Fruit fly (Drosophila melanogaster) whole organism, wandering third instar larva: ENCODE measurements around the gene Klc.

Experiments used
- Abd-B ChIP-seq: fragments of >200 bp; optimal IDR thresholded peaks from 2 replicates; lab custom pipeline; 2017; ENCODE audit warnings: missing biosample characterization, missing genetic modification characterization
- CG32264 ChIP-seq: fragments of 200-800 bp; sonication (Bioruptor generic); optimal IDR thresholded peaks from 2 replicates; lab custom pipeline; 2016; ENCODE audit warnings: missing biosample characterization, missing genetic modification characterization
- CG9705 ChIP-seq: fragments of 200-800 bp; sonication (Bioruptor generic); optimal IDR thresholded peaks from 2 replicates; lab custom pipeline; 2018; ENCODE audit warnings: missing biosample characterization, mild to moderate bottlenecking, missing genetic modification characterization
- CrebA ChIP-seq: fragments of 200-800 bp; sonication (Bioruptor generic); optimal IDR thresholded peaks from 2 replicates; lab custom pipeline; 2016; ENCODE audit warnings: missing biosample characterization, mild to moderate bottlenecking, missing genetic modification characterization, borderline replicate concordance
- Dfd ChIP-seq: fragments of >200 bp; optimal IDR thresholded peaks from 2 replicates; lab custom pipeline; 2017; ENCODE audit warnings: missing biosample characterization, missing genetic modification characterization
- Dif ChIP-seq: fragments of 200-275, 200-300 bp; sonication (Bioruptor generic); optimal IDR thresholded peaks from 2 replicates; lab custom pipeline; 2018; ENCODE audit warnings: missing biosample characterization, missing genetic modification characterization; ENCODE audit not compliant: partially characterized antibody
- GATAd ChIP-seq: sonication (Bioruptor generic); optimal IDR thresholded peaks from 2 replicates; lab custom pipeline; 2016; ENCODE audit warnings: missing biosample characterization, missing genetic modification characterization
- HLH106 ChIP-seq: fragments of 200-800 bp; optimal IDR thresholded peaks from 3 replicates; lab custom pipeline; 2019; ENCODE audit warnings: missing biosample characterization, mild to moderate bottlenecking, missing genetic modification characterization, moderate library complexity
- Hnf4 ChIP-seq: fragments of 200-800 bp; sonication (Bioruptor generic); optimal IDR thresholded peaks from 2 replicates; lab custom pipeline; 2016; ENCODE audit warnings: missing biosample characterization, mild to moderate bottlenecking, missing genetic modification characterization
- Hr78 ChIP-seq: fragments of >200 bp; optimal IDR thresholded peaks from 2 replicates; lab custom pipeline; 2017; ENCODE audit warnings: missing biosample characterization, missing genetic modification characterization
- Hr83 ChIP-seq: fragments of 200-300 bp; sonication (Bioruptor generic); optimal IDR thresholded peaks from 2 replicates; lab custom pipeline; 2016; ENCODE audit warnings: missing biosample characterization, mild to moderate bottlenecking, missing genetic modification characterization, moderate library complexity; ENCODE audit not compliant: poor library complexity, severe bottlenecking
- Jra ChIP-seq: sonication (Bioruptor generic); optimal IDR thresholded peaks from 2 replicates; lab custom pipeline; 2016; ENCODE audit warnings: missing biosample characterization, missing genetic modification characterization
- Mio ChIP-seq: sonication (Bioruptor generic); optimal IDR thresholded peaks from 2 replicates; lab custom pipeline; 2016; ENCODE audit warnings: missing biosample characterization, missing genetic modification characterization
- Myc ChIP-seq: fragments of >200 bp; optimal IDR thresholded peaks from 2 replicates; lab custom pipeline; 2017
- N ChIP-seq: fragments of >200 bp; optimal IDR thresholded peaks from 2 replicates; lab custom pipeline; 2018; ENCODE audit warnings: missing biosample characterization, missing external identifiers, missing genetic modification characterization
- OdsH ChIP-seq: fragments of 200-800 bp; sonication (Bioruptor generic); optimal IDR thresholded peaks from 2 replicates; lab custom pipeline; 2016; ENCODE audit warnings: missing biosample characterization, mild to moderate bottlenecking, missing genetic modification characterization
- Rel ChIP-seq, 2 experiments: fragments of 200-800 bp; sonication (Bioruptor generic) in 1 of 2; optimal IDR thresholded peaks; 2 replicates in 1 of 2; 3 replicates in 1 of 2; lab custom pipeline; 2016 to 2019; ENCODE audit warnings: mild to moderate bottlenecking in 2 of 2, missing biosample characterization in 2 of 2, missing genetic modification characterization in 2 of 2, moderate library complexity in 1 of 2
- Sp1 ChIP-seq: fragments of 200-800 bp; sonication (Bioruptor generic); optimal IDR thresholded peaks from 3 replicates; lab custom pipeline; 2019; ENCODE audit warnings: missing biosample characterization, mild to moderate bottlenecking, missing genetic modification characterization, moderate library complexity
- Vsx2 ChIP-seq: fragments of 200-300, 225-300 bp; sonication (Bioruptor generic); optimal IDR thresholded peaks from 2 replicates; lab custom pipeline; 2018; ENCODE audit warnings: missing biosample characterization, missing genetic modification characterization; ENCODE audit not compliant: partially characterized antibody
- br ChIP-seq: fragments of 200-800 bp; sonication (Bioruptor generic); optimal IDR thresholded peaks from 2 replicates; lab custom pipeline; 2016; ENCODE audit warnings: missing biosample characterization, missing genetic modification characterization
- brk ChIP-seq: fragments of 200-800 bp; sonication (Bioruptor generic); optimal IDR thresholded peaks from 2 replicates; lab custom pipeline; 2016; ENCODE audit warnings: missing biosample characterization, mild to moderate bottlenecking, missing genetic modification characterization
- dl ChIP-seq, 2 experiments: fragments of 175-275, 200-275 bp in 1 of 2; fragments of 200-275 bp in 1 of 2; sonication (Bioruptor generic); optimal IDR thresholded peaks; lab custom pipeline; 2018; ENCODE audit warnings: mild to moderate bottlenecking in 2 of 2, missing biosample characterization in 2 of 2, missing genetic modification characterization in 2 of 2, moderate library complexity in 2 of 2; ENCODE audit not compliant: partially characterized antibody in 2 of 2, insufficient read depth in 1 of 2
- dmrt93B ChIP-seq: fragments of 200-800 bp; sonication (Bioruptor generic); optimal IDR thresholded peaks from 2 replicates; lab custom pipeline; 2018; ENCODE audit warnings: missing biosample characterization, mild to moderate bottlenecking, missing genetic modification characterization
- dsf ChIP-seq: sonication (Bioruptor generic); optimal IDR thresholded peaks from 2 replicates; lab custom pipeline; 2016; ENCODE audit warnings: missing biosample characterization, missing genetic modification characterization, borderline replicate concordance
- ey ChIP-seq: fragments of 200-800 bp; sonication (Bioruptor generic); optimal IDR thresholded peaks from 2 replicates; lab custom pipeline; 2016; ENCODE audit warnings: missing biosample characterization, missing genetic modification characterization
- foxo ChIP-seq, 2 experiments: fragments of 200-800 bp; sonication (Bioruptor generic); optimal IDR thresholded peaks; 2 replicates in 1 of 2; 3 replicates in 1 of 2; lab custom pipeline; 2016 to 2017; ENCODE audit warnings: missing biosample characterization in 2 of 2, missing genetic modification characterization in 2 of 2
- fru ChIP-seq: fragments of 200-800 bp; sonication (Bioruptor generic); optimal IDR thresholded peaks from 3 replicates; lab custom pipeline; 2016; ENCODE audit warnings: missing biosample characterization, mild to moderate bottlenecking, missing genetic modification characterization
- h ChIP-seq: fragments of 200-800 bp; sonication (Bioruptor generic); optimal IDR thresholded peaks from 3 replicates; lab custom pipeline; 2016; ENCODE audit warnings: missing biosample characterization, mild to moderate bottlenecking, missing genetic modification characterization
- jim ChIP-seq: fragments of 175-275, 200-325 bp; sonication (Bioruptor generic); optimal IDR thresholded peaks from 2 replicates; lab custom pipeline; 2016; ENCODE audit warnings: missing biosample characterization, mild to moderate bottlenecking, missing genetic modification characterization
- lola ChIP-seq: fragments of >200 bp; optimal IDR thresholded peaks from 2 replicates; lab custom pipeline; 2017; ENCODE audit warnings: missing biosample characterization, missing genetic modification characterization
- pan ChIP-seq: fragments of >200 bp; optimal IDR thresholded peaks from 2 replicates; lab custom pipeline; 2017
- psq ChIP-seq: fragments of 200-800 bp; sonication (Bioruptor generic); optimal IDR thresholded peaks from 3 replicates; lab custom pipeline; 2017; ENCODE audit warnings: missing biosample characterization, mild to moderate bottlenecking, missing genetic modification characterization, moderate library complexity
- rgr ChIP-seq: fragments of 200-800 bp; sonication (Bioruptor generic); optimal IDR thresholded peaks from 3 replicates; lab custom pipeline; 2016; ENCODE audit warnings: missing biosample characterization, mild to moderate bottlenecking, missing genetic modification characterization
- sage ChIP-seq: fragments of 200-800 bp; sonication (Bioruptor generic); optimal IDR thresholded peaks from 2 replicates; lab custom pipeline; 2016; ENCODE audit warnings: missing biosample characterization, mild to moderate bottlenecking, missing genetic modification characterization
- sv ChIP-seq: fragments of 200-800 bp; sonication (Bioruptor generic); optimal IDR thresholded peaks from 3 replicates; lab custom pipeline; 2016; ENCODE audit warnings: missing biosample characterization, missing genetic modification characterization
- tai ChIP-seq: sonication (Bioruptor generic); optimal IDR thresholded peaks from 2 replicates; lab custom pipeline; 2016; ENCODE audit warnings: missing biosample characterization, missing genetic modification characterization
- usp ChIP-seq: fragments of >200 bp; optimal IDR thresholded peaks from 2 replicates; lab custom pipeline; 2017; ENCODE audit warnings: missing biosample characterization, missing genetic modification characterization
- woc ChIP-seq: sonication (Bioruptor generic); optimal IDR thresholded peaks from 2 replicates; lab custom pipeline; 2016; ENCODE audit warnings: missing biosample characterization, mild to moderate bottlenecking, missing genetic modification characterization

The Klc gene

dm6 chr3L:12791679-12792229, 41.9 kb upstream of the Klc start:
- peak; percentile 22 for TF ChIP-seq Hnf4 (GFP tag; lab: Kevin White, UChicago)
- no peak for TF ChIP-seq pan (lab: Kevin White, UChicago)
- TF ChIP-seq, all 38 proteins: peak for 1

- TF ChIP-seq pan (lab: Kevin White, UChicago) (no peak), tai (GFP tag; lab: Kevin White, UChicago) (no peak), CrebA (peak; percentile 48), woc (GFP tag; lab: Kevin White, UChicago) (no peak), brk (no peak), lola (no peak), Myc (lab: Kevin White, UChicago) (no peak), ey (no peak), Hnf4 (GFP tag; lab: Kevin White, UChicago) (no peak), CG9705 (no peak), sage (no peak), foxo (GFP tag; optimal IDR thresholded peaks at IDR 0.05; lab: Kevin White, UChicago) (peak in 1 of 2 experiments; percentile 64), Dfd (GFP tag; lab: Kevin White, UChicago) (no peak), psq (no peak), CG32264 (GFP tag; lab: Kevin White, UChicago) (no peak), Rel (GFP tag; optimal IDR thresholded peaks at IDR 0.05; lab: Kevin White, UChicago) (no peak), Rel (tag; optimal IDR thresholded peaks at IDR 0.05; lab: Kevin White, UChicago) (no peak), Hr78 (GFP tag; lab: Kevin White, UChicago) (no peak), br (GFP tag; lab: Kevin White, UChicago) (no peak), rgr (no peak), OdsH (no peak), GATAd (GFP tag; lab: Kevin White, UChicago) (no peak), Vsx2 (GFP tag; lab: Kevin White, UChicago) (no peak), Abd-B (GFP tag; lab: Kevin White, UChicago) (no peak), dmrt93B (GFP tag; lab: Kevin White, UChicago) (no peak), Hr83 (GFP tag; lab: Kevin White, UChicago) (peak; percentile 71), N (GFP tag; lab: Kevin White, UChicago) (no peak), h (no peak), usp (no peak), HLH106 (no peak), Mio (GFP tag; lab: Kevin White, UChicago) (no peak), Sp1 (GFP tag; lab: Kevin White, UChicago) (no peak), dsf (GFP tag; lab: Kevin White, UChicago) (no peak), Jra (no peak), sv (no peak), fru (GFP tag; lab: Kevin White, UChicago) (no peak), jim (GFP tag; lab: Kevin White, UChicago) (no peak), Dif (GFP tag; lab: Kevin White, UChicago) (peak; percentile 88), dl (GFP tag; optimal IDR thresholded peaks at IDR 0.05; lab: Kevin White, UChicago; ENCODE audit: insufficient read depth in 1 of 2, partially characterized antibody in 2 of 2) (peak; percentile 69 to 82)
These were observed 41.2 kb upstream of the Klc start for dm6 chr3L:12790783-12791678.
